Worm (Caenorhabditis elegans) whole organism, midembryonic: ENCODE measurements around the gene T05C7.5.

Experiments used
- T22C8.4 ChIP-seq: fragments of 200-800 bp; sonication (Bioruptor generic); IDR thresholded peaks from 2 replicates; pipeline ENCODE4 v1.3.6; 2022; ENCODE audit warnings: missing genetic modification characterization, missing compliant biosample characterization
- flt-1 ChIP-seq: fragments of 200-800 bp; sonication (Bioruptor generic); IDR thresholded peaks from 2 replicates; pipeline ENCODE4 v1.3.6; 2022; ENCODE audit warnings: missing genetic modification characterization, missing compliant biosample characterization
- klf-2 ChIP-seq: fragments of 200-800 bp; sonication (Bioruptor generic); conservative IDR thresholded peaks from 2 replicates; pipeline ENCODE4 v1.3.6; 2022; ENCODE audit warnings: missing genetic modification reagents, missing genetic modification characterization, missing compliant biosample characterization
- med-1 ChIP-seq: sonication (generic microtip); optimal IDR thresholded peaks from 2 replicates; lab custom pipeline; 2017; ENCODE audit warnings: missing genetic modification characterization, mild to moderate bottlenecking, missing compliant biosample characterization, antibody characterized with exemption, missing genetic modification reagents; ENCODE audit not compliant: insufficient read depth
- ref-1 ChIP-seq: fragments of 200-800 bp; sonication (Bioruptor generic); conservative IDR thresholded peaks from 2 replicates; pipeline ENCODE4 v1.3.6; 2022; ENCODE audit warnings: missing genetic modification reagents, missing genetic modification characterization, missing compliant biosample characterization
- tab-1 ChIP-seq: fragments of 200-800 bp; sonication (Bioruptor generic); IDR thresholded peaks from 2 replicates; pipeline ENCODE4 v1.3.6; 2022; ENCODE audit warnings: missing genetic modification characterization, missing compliant biosample characterization

DNA sequence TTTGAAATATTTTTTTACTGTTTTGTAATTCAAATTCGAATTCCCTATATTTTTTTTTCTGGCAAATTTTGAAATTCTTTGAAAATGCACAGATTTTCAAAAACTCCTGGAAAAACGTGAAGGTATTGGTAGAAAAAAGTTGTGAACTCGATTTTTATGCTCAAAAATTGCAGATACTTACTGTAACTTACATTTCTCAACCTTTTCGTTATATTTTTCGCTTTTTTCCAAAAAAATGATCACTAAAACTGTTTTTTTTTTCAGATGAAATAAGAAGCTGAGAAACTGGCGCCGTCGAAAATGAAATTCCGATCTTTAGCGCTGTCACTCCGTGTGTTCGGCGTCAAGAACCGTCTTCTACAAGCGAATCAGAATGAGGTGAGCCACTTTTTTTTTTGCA, 17.4 kb upstream of the T05C7.5 start, which contains the start of gene T05C7.8:
- TF ChIP-seq klf-2 (GFP tag; lab: Robert Waterston, UW) (no peak), flt-1 (GFP tag; lab: Robert Waterston, UW) (no peak), tab-1 (GFP tag; lab: Robert Waterston, UW) (no peak), med-1 (no peak), T22C8.4 (no peak), ref-1 (GFP tag; lab: Robert Waterston, UW) (no peak)
